Worm (Caenorhabditis elegans) whole organism, L4/young adult: Measurements from ENCODE around the gene W05H7.1.

Experiments
- W03F9.2 ChIP-seq: fragments of 150-350 bp; optimal IDR thresholded peaks from 2 replicates; lab custom pipeline; 2014; ENCODE audit warnings: missing biosample characterization, missing genetic modification characterization
- dao-5 ChIP-seq: sonication (generic microtip); optimal IDR thresholded peaks from 2 replicates; lab custom pipeline; 2016; ENCODE audit warnings: missing genotype, missing genetic modification characterization, moderate library complexity, missing compliant biosample characterization
- him-1 ChIP-seq: sonication (generic microtip); optimal IDR thresholded peaks from 2 replicates; lab custom pipeline; 2016; ENCODE audit warnings: missing genotype, missing genetic modification reagents, missing genetic modification characterization, missing compliant biosample characterization

DNA sequence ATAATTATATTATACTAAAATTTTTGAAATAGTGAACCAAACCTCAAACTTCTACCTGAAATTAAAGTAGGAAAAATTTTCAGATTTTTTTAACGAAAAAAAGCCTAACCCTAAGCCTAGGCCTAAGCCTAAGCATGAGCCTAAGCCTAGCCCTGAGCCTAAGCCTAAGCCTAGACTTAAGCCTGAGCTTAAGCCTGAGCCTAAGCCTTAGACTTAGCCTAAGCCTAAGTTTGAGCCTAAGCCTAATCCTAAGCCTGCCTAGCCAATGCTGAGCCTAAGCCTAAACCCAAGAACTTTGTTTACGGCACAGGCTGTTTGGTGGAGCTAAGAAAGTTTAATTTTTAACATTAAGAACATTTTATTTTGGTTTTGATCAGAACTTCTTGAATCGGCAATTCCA, 45.4 kb downstream of the W05H7.1 start:
- no peak for TF ChIP-seq dao-5 (tag; lab: Kevin White, UChicago)
- no peak for TF ChIP-seq him-1 (tag; lab: Kevin White, UChicago)
- TF ChIP-seq W03F9.2 (tag; lab: Kevin White, UChicago): no peak
